Worm (Caenorhabditis elegans) whole organism, L3 larva: Measurements from ENCODE around the gene K10C2.6.

Experiments
- ceh-16 ChIP-seq: sonication (generic microtip); optimal IDR thresholded peaks from 2 replicates; lab custom pipeline; 2017; ENCODE audit warnings: missing biosample characterization, missing genetic modification characterization
- egl-27 ChIP-seq: sonication (generic microtip); optimal IDR thresholded peaks from 4 replicates; lab custom pipeline; 2017; ENCODE audit warnings: missing biosample characterization, missing genetic modification reagents, missing genetic modification characterization
- elt-2 ChIP-seq: sonication (generic microtip); optimal IDR thresholded peaks from 2 replicates; lab custom pipeline; 2016; ENCODE audit warnings: missing genetic modification reagents, mild to moderate bottlenecking, missing genetic modification characterization, missing compliant biosample characterization
- elt-3 ChIP-seq, 3 experiments: fragments of 150-350 bp in 1 of 3; sonication (generic microtip) in 2 of 3; optimal IDR thresholded peaks; 2 replicates in 2 of 3; 4 replicates in 1 of 3; lab custom pipeline; 2014 to 2017; ENCODE audit warnings: missing biosample characterization in 3 of 3, missing genetic modification characterization in 3 of 3
- fkh-10 ChIP-seq: sonication (generic microtip); optimal IDR thresholded peaks from 2 replicates; lab custom pipeline; 2017; ENCODE audit warnings: missing biosample characterization, missing genetic modification reagents, missing genetic modification characterization
- lsy-12 ChIP-seq: sonication (generic microtip); optimal IDR thresholded peaks from 2 replicates; lab custom pipeline; 2016; ENCODE audit warnings: mild to moderate bottlenecking, missing genetic modification characterization, missing compliant biosample characterization
- nfya-1 ChIP-seq: sonication (generic microtip); optimal IDR thresholded peaks from 2 replicates; lab custom pipeline; 2017; ENCODE audit warnings: missing genetic modification characterization, mild to moderate bottlenecking, missing compliant biosample characterization, antibody characterized with exemption, moderate library complexity; ENCODE audit not compliant: insufficient read depth
- nhr-11 ChIP-seq: fragments of 150-350 bp; optimal IDR thresholded peaks from 2 replicates; lab custom pipeline; 2014; ENCODE audit warnings: missing biosample characterization, missing genetic modification characterization
- nhr-237 ChIP-seq: fragments of 150-350 bp; optimal IDR thresholded peaks from 2 replicates; lab custom pipeline; 2014; ENCODE audit warnings: missing biosample characterization, missing genetic modification characterization
- unc-39 ChIP-seq: sonication (generic microtip); optimal IDR thresholded peaks from 4 replicates; lab custom pipeline; 2017; ENCODE audit warnings: missing biosample characterization, missing genetic modification characterization

DNA sequence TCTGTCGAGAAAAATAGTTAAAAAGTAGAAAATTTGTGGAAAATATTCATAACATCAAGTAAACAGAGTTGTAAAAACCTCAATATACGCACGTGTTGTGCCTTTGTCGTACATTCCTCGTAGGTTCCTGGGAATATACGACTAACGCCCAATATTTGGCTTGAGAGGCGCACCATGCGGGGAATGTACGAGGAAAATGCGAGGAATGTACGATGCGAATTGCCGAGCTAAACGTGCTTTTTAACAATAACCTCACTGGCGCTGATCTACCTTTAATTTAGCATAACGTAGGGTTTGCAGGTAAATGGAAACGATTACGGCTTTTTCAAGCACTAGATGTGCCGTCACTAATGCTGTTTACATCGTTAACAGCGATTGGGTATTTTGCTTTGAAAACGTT is 17.3 kb downstream of the K10C2.6 start, which contains the start of gene C15B12.9:
- TF ChIP-seq egl-27 (tag; lab: Kevin White, UChicago), result no peak
- no peak for TF ChIP-seq elt-2
- no peak for TF ChIP-seq nfya-1 (tag; lab: Kevin White, UChicago)
- no peak for TF ChIP-seq lsy-12 (tag; lab: Kevin White, UChicago)
- TF ChIP-seq ceh-16 (tag; lab: Kevin White, UChicago), result no peak
- TF ChIP-seq elt-3 (tag; optimal IDR thresholded peaks at IDR 0.05; lab: Kevin White, UChicago), result no peak
- no peak for TF ChIP-seq nhr-11 (tag; lab: Kevin White, UChicago)
- TF ChIP-seq nhr-237 (tag; lab: Kevin White, UChicago), result no peak
- no peak for TF ChIP-seq fkh-10 (GFP tag; lab: Kevin White, UChicago)
- TF ChIP-seq unc-39 (tag; lab: Kevin White, UChicago), result no peak
